Worm (Caenorhabditis elegans) whole organism, L3 larva: ENCODE measurements around the gene num-1.
A peak's percentile ranks its signal among the peaks of the same experiment; 100 is the strongest.

Experiments used
- aly-2 ChIP-seq: fragments of 150-350 bp; optimal IDR thresholded peaks from 2 replicates; lab custom pipeline; 2014; ENCODE audit warnings: missing biosample characterization, missing genetic modification characterization
- egl-27 ChIP-seq: sonication (generic microtip); optimal IDR thresholded peaks from 4 replicates; lab custom pipeline; 2017; ENCODE audit warnings: missing biosample characterization, missing genetic modification reagents, missing genetic modification characterization
- elt-2 ChIP-seq: sonication (generic microtip); optimal IDR thresholded peaks from 2 replicates; lab custom pipeline; 2016; ENCODE audit warnings: missing genetic modification reagents, mild to moderate bottlenecking, missing genetic modification characterization, missing compliant biosample characterization
- lin-39 ChIP-seq: fragments of 150-350 bp; optimal IDR thresholded peaks from 2 replicates; lab custom pipeline; 2018; ENCODE audit warnings: missing biosample characterization, missing genetic modification reagents, missing genetic modification characterization
- nhr-25 ChIP-seq: sonication (generic microtip); optimal IDR thresholded peaks from 2 replicates; lab custom pipeline; 2017; ENCODE audit warnings: missing biosample characterization, missing genetic modification characterization
- pqm-1 ChIP-seq: fragments of 150-350 bp; optimal IDR thresholded peaks from 2 replicates; lab custom pipeline; 2017; ENCODE audit warnings: missing biosample characterization, missing genetic modification characterization, inconsistent platforms
- skn-1 ChIP-seq: fragments of 150-350 bp; optimal IDR thresholded peaks from 2 replicates; lab custom pipeline; 2014; ENCODE audit warnings: missing biosample characterization, missing genetic modification characterization

- TF ChIP-seq elt-2 (tag; lab: Kevin White, UChicago), result no peak
- no peak for TF ChIP-seq egl-27 (tag; lab: Kevin White, UChicago)
- no peak for TF ChIP-seq pqm-1 (tag; lab: Kevin White, UChicago)
- TF ChIP-seq aly-2 (tag; lab: Kevin White, UChicago), result no peak
- no peak for TF ChIP-seq skn-1 (tag; lab: Kevin White, UChicago)
- no peak for TF ChIP-seq nhr-25 (tag; lab: Kevin White, UChicago)
- TF ChIP-seq lin-39 (tag; lab: Kevin White, UChicago), result peak; percentile 33
Observed at ce11 chrV:20782188-20782587, 47.4 kb upstream of the num-1 start.
